Fruit fly (Drosophila melanogaster) whole organism, embryonic: Measurements from ENCODE around the gene CG15882.

Experiments
- Atf3 ChIP-seq: fragments of 200-800 bp; sonication (Bioruptor generic); optimal IDR thresholded peaks from 3 replicates; lab custom pipeline; 2016; ENCODE audit warnings: missing biosample characterization, missing genetic modification characterization
- CG10267 ChIP-seq: fragments of 200-800 bp; sonication (Bioruptor generic); optimal IDR thresholded peaks from 2 replicates; lab custom pipeline; 2018; ENCODE audit warnings: missing biosample characterization, mild to moderate bottlenecking, missing genetic modification characterization, moderate library complexity
- CG10462 ChIP-seq: fragments of 200-800 bp; sonication (Bioruptor generic); optimal IDR thresholded peaks from 2 replicates; lab custom pipeline; 2016; ENCODE audit warnings: missing biosample characterization, missing genetic modification characterization
- CG10543 ChIP-seq: fragments of 200-800 bp; sonication (Bioruptor generic); optimal IDR thresholded peaks from 3 replicates; lab custom pipeline; 2017; ENCODE audit warnings: missing biosample characterization, mild to moderate bottlenecking, missing genetic modification characterization, moderate library complexity
- CG11456 ChIP-seq: fragments of 200-800 bp; sonication (Bioruptor generic); IDR thresholded peaks from 3 replicates; pipeline ENCODE4 v1.3.6; 2022; ENCODE audit warnings: missing biosample characterization, missing genetic modification characterization
- CG11504 ChIP-seq: fragments of 200-800 bp; sonication (Bioruptor generic); optimal IDR thresholded peaks from 3 replicates; lab custom pipeline; 2019; ENCODE audit warnings: missing biosample characterization, mild to moderate bottlenecking, missing genetic modification characterization, moderate library complexity
- CG12155 ChIP-seq: fragments of 200-800 bp; sonication (Bioruptor generic); optimal IDR thresholded peaks from 3 replicates; lab custom pipeline; 2016; ENCODE audit warnings: missing biosample characterization, missing genetic modification characterization
- CG14050 ChIP-seq: fragments of 200-800 bp; sonication (Bioruptor generic); IDR thresholded peaks from 3 replicates; pipeline ENCODE4 v1.3.6; 2022; ENCODE audit warnings: missing biosample characterization, missing genetic modification characterization
- CG14667 ChIP-seq: fragments of 200-800 bp; sonication (Bioruptor generic); IDR thresholded peaks from 2 replicates; pipeline ENCODE4 v1.3.6; 2022; ENCODE audit warnings: missing biosample characterization, missing genetic modification characterization
- CG16863 ChIP-seq: fragments of 200-800 bp; sonication (Bioruptor generic); optimal IDR thresholded peaks from 3 replicates; lab custom pipeline; 2016; ENCODE audit warnings: missing biosample characterization, missing genetic modification characterization
- CG30020 ChIP-seq: fragments of 200-800 bp; optimal IDR thresholded peaks from 2 replicates; lab custom pipeline; 2019; ENCODE audit warnings: missing biosample characterization, mild to moderate bottlenecking, missing genetic modification characterization, moderate library complexity
- CG31388 ChIP-seq: fragments of 200-800 bp; sonication (Bioruptor generic); optimal IDR thresholded peaks from 2 replicates; lab custom pipeline; 2016; ENCODE audit warnings: missing biosample characterization, missing genetic modification characterization
- CG4404 ChIP-seq: fragments of 200-800 bp; sonication (Bioruptor generic); IDR thresholded peaks from 2 replicates; pipeline ENCODE4 v1.3.6; 2022; ENCODE audit warnings: missing biosample characterization, missing genetic modification characterization
- CG7839 ChIP-seq: fragments of 200-800 bp; sonication (Bioruptor generic); optimal IDR thresholded peaks from 3 replicates; lab custom pipeline; 2018; ENCODE audit warnings: missing biosample characterization, mild to moderate bottlenecking, missing genetic modification characterization, moderate library complexity
- CG8281 ChIP-seq: fragments of 200-800 bp; sonication (Bioruptor generic); optimal IDR thresholded peaks from 2 replicates; lab custom pipeline; 2018; ENCODE audit warnings: missing biosample characterization, mild to moderate bottlenecking, missing genetic modification characterization, moderate library complexity
- CG8290 ChIP-seq, 3 experiments: fragments of 200-800 bp; sonication (Bioruptor generic); optimal IDR thresholded peaks; 2 replicates each; lab custom pipeline; 2016 to 2019; ENCODE audit warnings: missing biosample characterization in 3 of 3, missing genetic modification characterization in 3 of 3, mild to moderate bottlenecking in 2 of 3, moderate library complexity in 1 of 3
- CG8359 ChIP-seq: fragments of 200-800 bp; sonication (Bioruptor generic); optimal IDR thresholded peaks from 2 replicates; lab custom pipeline; 2017; ENCODE audit warnings: missing biosample characterization, mild to moderate bottlenecking, missing genetic modification characterization, borderline replicate concordance
- CG8924 ChIP-seq: fragments of 200-800 bp; optimal IDR thresholded peaks from 3 replicates; lab custom pipeline; 2019; ENCODE audit warnings: missing biosample characterization, mild to moderate bottlenecking, missing genetic modification characterization, moderate library complexity
- CTCF ChIP-seq: fragments of 200-800 bp; sonication (Bioruptor generic); optimal IDR thresholded peaks from 2 replicates; lab custom pipeline; 2017; ENCODE audit warnings: missing biosample characterization, mild to moderate bottlenecking, missing genetic modification characterization, moderate library complexity
- Dref ChIP-seq: fragments of 200-800 bp; sonication (Bioruptor generic); IDR thresholded peaks from 2 replicates; pipeline ENCODE4 v1.3.6; 2022; ENCODE audit warnings: missing biosample characterization, missing genetic modification characterization
- Elba2 ChIP-seq: fragments of 200-800 bp; sonication (Bioruptor generic); optimal IDR thresholded peaks from 3 replicates; lab custom pipeline; 2016; ENCODE audit warnings: missing biosample characterization, missing genetic modification characterization
- Ets65A ChIP-seq: fragments of 200-800 bp; sonication (Bioruptor generic); peaks from one replicate; lab custom pipeline; 2016; ENCODE audit warnings: missing biosample characterization, missing genetic modification characterization
- Ets97D ChIP-seq: fragments of 200-800 bp; sonication (Bioruptor generic); optimal IDR thresholded peaks from 3 replicates; lab custom pipeline; 2016; ENCODE audit warnings: missing biosample characterization, missing genetic modification characterization
- Hr3 ChIP-seq: fragments of 200-800 bp; sonication (Bioruptor generic); optimal IDR thresholded peaks from 3 replicates; lab custom pipeline; 2016; ENCODE audit warnings: missing biosample characterization, missing genetic modification characterization
- Lpt ChIP-seq: fragments of >200 bp; optimal IDR thresholded peaks from 2 replicates; lab custom pipeline; 2018; ENCODE audit warnings: missing biosample characterization, missing genetic modification characterization
- MBD-R2 ChIP-seq: fragments of 200-800 bp; sonication (Bioruptor generic); IDR thresholded peaks from 2 replicates; pipeline ENCODE4 v1.3.6; 2022; ENCODE audit warnings: missing biosample characterization, missing genetic modification characterization
- Mad ChIP-seq: fragments of 200-800 bp; sonication (Bioruptor generic); optimal IDR thresholded peaks from 2 replicates; lab custom pipeline; 2016; ENCODE audit warnings: missing biosample characterization, missing genetic modification characterization
- Med ChIP-seq: fragments of 200-800 bp; sonication (Bioruptor generic); peaks from one replicate; lab custom pipeline; 2016; ENCODE audit warnings: missing biosample characterization, missing genetic modification characterization, mild to moderate bottlenecking, inconsistent platforms, moderate library complexity
- Myb ChIP-seq: fragments of 200-800 bp; sonication (Bioruptor generic); optimal IDR thresholded peaks from 2 replicates; lab custom pipeline; 2016; ENCODE audit warnings: missing biosample characterization, missing genetic modification characterization
- Pdp1 ChIP-seq, 2 experiments: fragments of 200-800 bp; sonication (Bioruptor generic); optimal IDR thresholded peaks; 3 replicates each; lab custom pipeline; 2016; ENCODE audit warnings: missing biosample characterization in 2 of 2, missing genetic modification characterization in 2 of 2, mild to moderate bottlenecking in 1 of 2, moderate library complexity in 1 of 2
- Sry-β ChIP-seq: fragments of 200-800 bp; sonication (Bioruptor generic); optimal IDR thresholded peaks from 2 replicates; lab custom pipeline; 2018; ENCODE audit warnings: missing biosample characterization, mild to moderate bottlenecking, missing genetic modification characterization, moderate library complexity
- TFAM ChIP-seq: fragments of 200-800 bp; sonication (Bioruptor generic); optimal IDR thresholded peaks from 2 replicates; lab custom pipeline; 2017; ENCODE audit warnings: missing biosample characterization, missing genetic modification characterization, inconsistent platforms
- ac ChIP-seq: fragments of 200-800 bp; sonication (Bioruptor generic); optimal IDR thresholded peaks from 3 replicates; lab custom pipeline; 2017; ENCODE audit warnings: missing biosample characterization, mild to moderate bottlenecking, missing genetic modification characterization
- bsh ChIP-seq, 2 experiments: fragments of 200-800 bp; sonication (Bioruptor generic); optimal IDR thresholded peaks; 2 replicates each; lab custom pipeline; 2017 to 2018; ENCODE audit warnings: mild to moderate bottlenecking in 2 of 2, missing biosample characterization in 2 of 2, missing genetic modification characterization in 2 of 2, moderate library complexity in 1 of 2
- chinmo ChIP-seq: fragments of 200-800 bp; sonication (Bioruptor generic); IDR thresholded peaks from 4 replicates; pipeline ENCODE4 v1.3.6; 2022; ENCODE audit warnings: missing biosample characterization, missing genetic modification characterization; ENCODE audit not compliant: partially characterized antibody
- dmrt11E ChIP-seq: fragments of 200-800 bp; sonication (Bioruptor generic); optimal IDR thresholded peaks from 3 replicates; lab custom pipeline; 2018; ENCODE audit warnings: missing biosample characterization, mild to moderate bottlenecking, missing genetic modification characterization, moderate library complexity
- gsb-n ChIP-seq: fragments of 200-800 bp; sonication (Bioruptor generic); optimal IDR thresholded peaks from 3 replicates; lab custom pipeline; 2018; ENCODE audit warnings: missing biosample characterization, mild to moderate bottlenecking, missing genetic modification characterization
- hth ChIP-seq: fragments of >200 bp; optimal IDR thresholded peaks from 2 replicates; lab custom pipeline; 2017; ENCODE audit warnings: inconsistent platforms
- inv ChIP-seq: fragments of 200-800 bp; sonication (Bioruptor generic); IDR thresholded peaks from 2 replicates; pipeline ENCODE4 v1.3.6; 2022; ENCODE audit warnings: missing biosample characterization, missing genetic modification characterization; ENCODE audit not compliant: partially characterized antibody
- jigr1 ChIP-seq: fragments of 200-800 bp; sonication (Bioruptor generic); IDR thresholded peaks from 3 replicates; pipeline ENCODE4 v1.3.6; 2022; ENCODE audit warnings: missing biosample characterization, missing genetic modification characterization
- luna ChIP-seq: fragments of 200-800 bp; sonication (Bioruptor generic); optimal IDR thresholded peaks from 2 replicates; lab custom pipeline; 2016; ENCODE audit warnings: missing biosample characterization, missing genetic modification characterization
- mirr ChIP-seq: fragments of 200-800 bp; sonication (Bioruptor generic); optimal IDR thresholded peaks from 3 replicates; lab custom pipeline; 2018; ENCODE audit warnings: missing biosample characterization, mild to moderate bottlenecking, missing genetic modification characterization
- pum ChIP-seq: fragments of 200-800 bp; sonication (Bioruptor generic); optimal IDR thresholded peaks from 2 replicates; lab custom pipeline; 2016; ENCODE audit warnings: missing biosample characterization, missing genetic modification characterization
- pzg ChIP-seq: fragments of 200-800 bp; sonication (Bioruptor generic); optimal IDR thresholded peaks from 3 replicates; lab custom pipeline; 2018; ENCODE audit warnings: missing biosample characterization, mild to moderate bottlenecking, missing genetic modification characterization, moderate library complexity
- sens ChIP-seq: fragments of 200-800 bp; sonication (Bioruptor generic); peaks from one replicate; lab custom pipeline; 2016; ENCODE audit warnings: missing biosample characterization, missing genetic modification characterization
- sr ChIP-seq: fragments of 200-800 bp; sonication (Bioruptor generic); IDR thresholded peaks from 3 replicates; pipeline ENCODE4 v1.3.6; 2022; ENCODE audit warnings: missing biosample characterization, missing genetic modification characterization
- stwl ChIP-seq: fragments of 200-800 bp; sonication (Bioruptor generic); optimal IDR thresholded peaks from 3 replicates; lab custom pipeline; 2018; ENCODE audit warnings: missing biosample characterization, mild to moderate bottlenecking, missing genetic modification characterization, moderate library complexity
- tgo ChIP-seq: fragments of 200-800 bp; sonication (Bioruptor generic); IDR thresholded peaks from 3 replicates; pipeline ENCODE4 v1.3.6; 2022; ENCODE audit warnings: missing biosample characterization, missing genetic modification characterization

Gene CG15882

DNA sequence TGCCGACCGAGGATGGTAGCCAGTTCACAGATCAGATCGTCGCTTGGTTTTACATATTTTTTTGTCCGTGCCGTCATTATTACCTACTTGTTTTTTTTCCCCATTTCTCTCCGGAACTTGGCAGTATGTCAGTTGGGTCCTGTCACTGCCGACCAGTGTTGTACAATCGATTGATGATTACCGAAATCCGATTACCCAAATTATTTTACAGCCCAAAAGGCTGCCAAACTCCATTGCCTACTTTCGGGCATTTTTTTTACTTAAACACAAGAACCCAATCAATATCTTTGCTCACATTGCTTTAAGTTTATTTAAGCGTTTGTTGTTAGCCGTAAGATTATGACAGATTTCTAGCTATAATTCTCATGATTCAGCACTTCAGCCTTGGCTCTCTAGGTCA is 46.6 kb upstream of the CG15882 start, which contains the start of gene Inx5:
Gene Inx5 (minus strand): TSS at position 93 of the 400 bp plus-strand sequence.
- TF ChIP-seq CG4404 (GFP tag; lab: Robert Waterston, UW) (no peak), chinmo (GFP tag; lab: Robert Waterston, UW) (0 out of 4 replicates have a peak, but pooled peaks have one; percentile 4), CG8290 (GFP tag; optimal IDR thresholded peaks at IDR 0.05; lab: Kevin White, UChicago) (peak; percentile 75), CG8290 (tag; optimal IDR thresholded peaks at IDR 0.05; lab: Kevin White, UChicago) (peak; percentile 40 to 66), Mad (GFP tag; lab: Kevin White, UChicago) (no peak), CG10267 (tag; lab: Kevin White, UChicago) (peak; percentile 70), Sry-β (GFP tag; lab: Kevin White, UChicago) (no peak), bsh (GFP tag; optimal IDR thresholded peaks at IDR 0.05; lab: Kevin White, UChicago) (no peak), CTCF (GFP tag; lab: Kevin White, UChicago) (peak; percentile 24), Med (GFP tag; lab: Kevin White, UChicago) (peak; percentile 45), CG12155 (no peak), CG8359 (GFP tag; lab: Kevin White, UChicago) (peak; percentile 39), jigr1 (GFP tag; lab: Robert Waterston, UW) (no peak), CG30020 (tag; lab: Kevin White, UChicago) (no peak), Lpt (GFP tag; lab: Kevin White, UChicago) (no peak), Ets97D (GFP tag; lab: Kevin White, UChicago) (peak; percentile 17), stwl (tag; lab: Kevin White, UChicago) (peak; percentile 93), CG16863 (GFP tag; lab: Kevin White, UChicago) (no peak), dmrt11E (tag; lab: Kevin White, UChicago) (no peak), Pdp1 (GFP tag; optimal IDR thresholded peaks at IDR 0.05; lab: Kevin White, UChicago) (peak in 1 of 2 experiments; percentile 27)

DNA sequence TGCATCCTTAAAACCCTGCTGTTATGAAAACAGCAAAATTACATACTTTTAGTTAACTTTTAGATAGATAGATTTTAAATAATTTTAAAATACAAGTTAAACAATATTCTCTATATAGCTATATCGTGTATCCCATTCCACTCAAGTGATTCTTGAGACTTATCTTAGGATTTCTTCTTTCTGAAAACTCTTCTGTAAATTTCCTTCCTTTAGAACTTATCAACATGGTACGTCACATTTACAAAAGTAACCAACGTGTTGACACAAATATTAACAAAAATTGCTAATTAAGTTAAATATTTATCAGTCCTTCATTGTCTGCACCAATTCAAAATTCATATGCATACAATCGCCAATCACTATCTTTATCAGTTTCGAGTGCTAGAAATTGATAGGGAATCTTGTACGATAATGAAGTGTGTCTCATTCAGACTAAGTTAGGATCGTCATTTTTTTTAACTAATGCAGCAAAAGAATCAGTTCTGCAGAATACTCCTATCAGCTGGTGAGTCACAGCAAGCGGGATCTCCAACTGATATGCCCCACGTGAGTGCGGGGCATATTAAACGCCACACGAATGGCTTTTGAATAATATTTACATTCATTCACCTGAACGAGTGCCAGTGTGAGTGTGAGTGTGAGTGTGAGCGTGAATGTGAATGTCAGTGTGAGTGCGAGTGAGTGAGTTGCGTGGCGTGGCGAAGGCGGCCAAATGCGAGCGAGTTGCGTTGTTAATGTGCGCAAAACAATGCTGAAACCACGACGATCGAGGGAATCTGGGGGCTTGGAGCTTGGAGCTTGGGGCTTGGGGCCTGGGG is 43.6 kb upstream of the CG15882 start:
- no peak for TF ChIP-seq CG7839 (tag; lab: Kevin White, UChicago)
- no peak for TF ChIP-seq CG11456 (GFP tag; lab: Robert Waterston, UW)
- no peak for TF ChIP-seq Atf3 (GFP tag; lab: Kevin White, UChicago)
- TF ChIP-seq MBD-R2 (GFP tag; lab: Robert Waterston, UW): 0 out of 2 replicates have a peak, but pooled peaks have one; percentile 12
- TF ChIP-seq chinmo (GFP tag; lab: Robert Waterston, UW): peak; percentile 81; the same call in 3 of the 4 replicates
- TF ChIP-seq Hr3 (GFP tag; lab: Kevin White, UChicago): no peak
- peak; percentile 14 for TF ChIP-seq sens (GFP tag; lab: Kevin White, UChicago)
- no peak for TF ChIP-seq luna (GFP tag; lab: Kevin White, UChicago)
- TF ChIP-seq ac (GFP tag; lab: Kevin White, UChicago): no peak
- TF ChIP-seq CG8281 (tag; lab: Kevin White, UChicago): no peak
- TF ChIP-seq TFAM (GFP tag; lab: Kevin White, UChicago): no peak
- TF ChIP-seq gsb-n: no peak
- TF ChIP-seq Elba2 (GFP tag; lab: Kevin White, UChicago): no peak
- peak; percentile 87 for TF ChIP-seq sr
- peak; percentile 60 for TF ChIP-seq CG10543 (GFP tag; lab: Kevin White, UChicago)
- TF ChIP-seq inv (GFP tag; lab: Robert Waterston, UW): no peak
- no peak for TF ChIP-seq Dref (GFP tag; lab: Robert Waterston, UW)
- TF ChIP-seq CG14050: no peak
- no peak for TF ChIP-seq pum (GFP tag; lab: Kevin White, UChicago)
- no peak for TF ChIP-seq CG8924 (tag; lab: Kevin White, UChicago)
- no peak for TF ChIP-seq CG14667 (GFP tag; lab: Robert Waterston, UW)
- no peak for TF ChIP-seq pzg (GFP tag; lab: Kevin White, UChicago)
- TF ChIP-seq mirr (GFP tag; lab: Kevin White, UChicago): peak; percentile 39
- TF ChIP-seq tgo (GFP tag; lab: Robert Waterston, UW): 0 out of 3 replicates have a peak, but pooled peaks have one; percentile 13
- TF ChIP-seq Myb (GFP tag; lab: Kevin White, UChicago): no peak
- TF ChIP-seq CG31388: no peak
- TF ChIP-seq CG11504 (tag; lab: Kevin White, UChicago): no peak
- no peak for TF ChIP-seq hth (lab: Kevin White, UChicago)
- no peak for TF ChIP-seq CG10462 (GFP tag; lab: Kevin White, UChicago)
- TF ChIP-seq Ets65A (GFP tag; lab: Kevin White, UChicago): no peak
